Fruit fly (Drosophila melanogaster) Kc167 (cell line): ENCODE measurements around the gene Tgs1.

Experiments
- h ChIP-seq: fragments of >200 bp; optimal IDR thresholded peaks from 3 replicates; lab custom pipeline; 2018; ENCODE audit warnings: missing external identifiers
- insv ChIP-seq: fragments of >200 bp; optimal IDR thresholded peaks from 3 replicates; lab custom pipeline; 2018; ENCODE audit warnings: missing external identifiers

dm6 chr3R:18244171-18245043 is 10.9 kb upstream of the Tgs1 start:
- TF ChIP-seq h (lab: Kevin White, UChicago) (no peak), insv (lab: Kevin White, UChicago) (no peak)
